Worm (Caenorhabditis elegans) whole organism, L1 larva: ENCODE results near the gene chw-1.

Experiments
- ceh-63 ChIP-seq: fragments of 200-800 bp; sonication (Bioruptor generic); optimal IDR thresholded peaks from 2 replicates; lab custom pipeline; 2018; ENCODE audit warnings: mild to moderate bottlenecking, missing genetic modification characterization, missing compliant biosample characterization
- ceh-82 ChIP-seq, 3 experiments: fragments of 150-350 bp in 1 of 3; sonication (generic microtip) in 2 of 3; optimal IDR thresholded peaks; 2 replicates each; lab custom pipeline; 2014 to 2017; ENCODE audit warnings: missing biosample characterization in 3 of 3, missing genetic modification characterization in 3 of 3
- elt-3 ChIP-seq, 6 experiments: fragments of 150-350 bp in 1 of 6; sonication (generic microtip); optimal IDR thresholded peaks; 2 replicates each; lab custom pipeline; 2017 to 2018; ENCODE audit warnings: missing biosample characterization in 6 of 6, missing genetic modification characterization in 6 of 6, inconsistent platforms in 1 of 6
- ets-5 ChIP-seq: fragments of 200-800 bp; sonication (Bioruptor generic); IDR thresholded peaks from 2 replicates; pipeline ENCODE4 v1.3.6; 2022; ENCODE audit warnings: missing genetic modification characterization, missing compliant biosample characterization
- lin-13 ChIP-seq: fragments of 150-350 bp; optimal IDR thresholded peaks from 2 replicates; lab custom pipeline; 2014; ENCODE audit warnings: missing biosample characterization, missing genetic modification reagents, missing genetic modification characterization
- lin-39 ChIP-seq: fragments of 150-350 bp; optimal IDR thresholded peaks from 2 replicates; lab custom pipeline; 2014; ENCODE audit warnings: missing biosample characterization, missing genetic modification reagents, missing genetic modification characterization
- mep-1 ChIP-seq: fragments of 150-350 bp; optimal IDR thresholded peaks from 2 replicates; lab custom pipeline; 2014; ENCODE audit warnings: missing biosample characterization, missing genetic modification characterization
- nhr-11 ChIP-seq: fragments of 150-350 bp; optimal IDR thresholded peaks from 2 replicates; lab custom pipeline; 2014; ENCODE audit warnings: missing biosample characterization, missing genetic modification characterization
- nhr-12 ChIP-seq: sonication (generic microtip); optimal IDR thresholded peaks from 2 replicates; lab custom pipeline; 2017; ENCODE audit warnings: missing biosample characterization, missing genetic modification characterization
- nhr-76 ChIP-seq: sonication (generic microtip); optimal IDR thresholded peaks from 2 replicates; lab custom pipeline; 2017; ENCODE audit warnings: missing biosample characterization, missing genetic modification characterization
- nhr-77 ChIP-seq: fragments of 150-350 bp; optimal IDR thresholded peaks from 2 replicates; lab custom pipeline; 2014; ENCODE audit warnings: missing biosample characterization, missing genetic modification characterization
- vab-15 ChIP-seq: sonication (generic microtip); optimal IDR thresholded peaks from 2 replicates; lab custom pipeline; 2017; ENCODE audit warnings: missing genotype, mild to moderate bottlenecking, missing genetic modification characterization, missing compliant biosample characterization
- zag-1 ChIP-seq: fragments of 150-350 bp; optimal IDR thresholded peaks from 2 replicates; lab custom pipeline; 2014; ENCODE audit warnings: missing biosample characterization, missing genetic modification characterization

ce11 chrV:10469845-10470244 is 7.8 kb downstream of the chw-1 start:
- TF ChIP-seq nhr-76 (tag; lab: Kevin White, UChicago) (no peak), lin-13 (no peak), nhr-11 (tag; lab: Kevin White, UChicago) (no peak), nhr-77 (tag; lab: Kevin White, UChicago) (no peak), mep-1 (tag; lab: Kevin White, UChicago) (no peak), ets-5 (GFP tag; lab: Robert Waterston, UW) (no peak), nhr-12 (tag; lab: Kevin White, UChicago) (no peak), lin-39 (tag; lab: Kevin White, UChicago) (no peak), zag-1 (no peak), elt-3 (tag; optimal IDR thresholded peaks at IDR 0.05; lab: Kevin White, UChicago) (no peak), ceh-63 (no peak), vab-15 (tag; lab: Kevin White, UChicago) (no peak), ceh-82 (tag; optimal IDR thresholded peaks at IDR 0.05; lab: Kevin White, UChicago) (no peak)
